Fruit fly (Drosophila melanogaster): ENCODE data around the gene Gr28b.

The Gr28b gene

dm6 chr2L:7434737-7435356 lies 27.2 kb downstream of the Gr28b start (continued):
- TF ChIP-seq ash1 (GFP tag; optimal IDR thresholded peaks at IDR 0.05): no peak
- no peak for TF ChIP-seq CG10565 (GFP tag; optimal IDR thresholded peaks at IDR 0.05)
- TF ChIP-seq ems (GFP tag; optimal IDR thresholded peaks at IDR 0.05): no peak
- peak; percentile 68 for TF ChIP-seq HLH3B (GFP tag; IDR thresholded peaks at IDR 0.05)
- TF ChIP-seq Abd-B (GFP tag; optimal IDR thresholded peaks at IDR 0.05): peak; percentile 3
- TF ChIP-seq CG2120 (GFP tag; optimal IDR thresholded peaks at IDR 0.05): peak; percentile 28
- no peak for TF ChIP-seq CG18764 (GFP tag; optimal IDR thresholded peaks at IDR 0.05)
- no peak for TF ChIP-seq CG4820 (GFP tag; optimal IDR thresholded peaks at IDR 0.05)
- no peak for TF ChIP-seq CG8944 (GFP tag; optimal IDR thresholded peaks at IDR 0.05)
- TF ChIP-seq dpn (GFP tag; optimal IDR thresholded peaks at IDR 0.05): peak in 1 of 2 experiments; percentile 48
- TF ChIP-seq MBD-R2 (GFP tag; IDR thresholded peaks at IDR 0.05): no peak; the same call in 1 of the 2 replicates
- no peak for TF ChIP-seq klu (GFP tag; IDR thresholded peaks at IDR 0.05)
- no peak for TF ChIP-seq ase (GFP tag; IDR thresholded peaks at IDR 0.05)
- TF ChIP-seq CG9215 (GFP tag; IDR thresholded peaks at IDR 0.05): peak; percentile 29; the same call in 1 of the 2 replicates
- peak; percentile 56; the same call in 1 of the 2 replicates for TF ChIP-seq CG14441 (GFP tag; IDR thresholded peaks at IDR 0.05)
- TF ChIP-seq Oli (tag; optimal IDR thresholded peaks at IDR 0.05): no peak
- TF ChIP-seq ato (GFP tag; IDR thresholded peaks at IDR 0.05; ENCODE audit: partially characterized antibody): no peak
- TF ChIP-seq aop (GFP tag; IDR thresholded peaks at IDR 0.05): no peak
- TF ChIP-seq CG4707 (GFP tag; optimal IDR thresholded peaks at IDR 0.05): no peak
- no peak for TF ChIP-seq CG10654 (GFP tag; optimal IDR thresholded peaks at IDR 0.05)
- TF ChIP-seq D (optimal IDR thresholded peaks at IDR 0.05): no peak
- no peak for TF ChIP-seq D (GFP tag; optimal IDR thresholded peaks at IDR 0.05)
- no peak for TF ChIP-seq hb (GFP tag; IDR thresholded peaks at IDR 0.05; ENCODE audit: partially characterized antibody)
- no peak; the same call in 1 of the 2 replicates for TF ChIP-seq CG6689 (GFP tag; IDR thresholded peaks at IDR 0.05)
- TF ChIP-seq CG34224 (GFP tag; IDR thresholded peaks at IDR 0.05; ENCODE audit: partially characterized antibody): no peak
- TF ChIP-seq Mes4 (GFP tag; optimal IDR thresholded peaks at IDR 0.05): no peak
- TF ChIP-seq Hr39 (optimal IDR thresholded peaks at IDR 0.05): no peak
- TF ChIP-seq Sox102F (GFP tag; optimal IDR thresholded peaks at IDR 0.05): peak; percentile 28
- no peak for TF ChIP-seq CG2129 (GFP tag; IDR thresholded peaks at IDR 0.05; ENCODE audit: partially characterized antibody)
- TF ChIP-seq CG7372 (GFP tag; IDR thresholded peaks at IDR 0.05): peak; percentile 55; the same call in 1 of the 2 replicates
- TF ChIP-seq chn (GFP tag; optimal IDR thresholded peaks at IDR 0.05): no peak
- no peak for TF ChIP-seq slou (GFP tag; optimal IDR thresholded peaks at IDR 0.05)
- TF ChIP-seq CG13624 (GFP tag; optimal IDR thresholded peaks at IDR 0.05): no peak
- TF ChIP-seq Camta (GFP tag; optimal IDR thresholded peaks at IDR 0.05): no peak
- no peak for TF ChIP-seq trem (tag; optimal IDR thresholded peaks at IDR 0.05)
- no peak for TF ChIP-seq dan (GFP tag; IDR thresholded peaks at IDR 0.05)
- peak; percentile 77 for TF ChIP-seq CG11695 (GFP tag; IDR thresholded peaks at IDR 0.05)
- TF ChIP-seq Sry-β (GFP tag; optimal IDR thresholded peaks at IDR 0.05): no peak
- no peak for TF ChIP-seq kay (GFP tag; optimal IDR thresholded peaks at IDR 0.05)
- TF ChIP-seq cg (GFP tag; optimal IDR thresholded peaks at IDR 0.05): no peak
- TF ChIP-seq CG14050 (GFP tag; IDR thresholded peaks at IDR 0.05): no peak
- no peak for TF ChIP-seq rib (GFP tag; IDR thresholded peaks at IDR 0.05)
- TF ChIP-seq Six4 (GFP tag; optimal IDR thresholded peaks at IDR 0.05): no peak
- TF ChIP-seq CrebB (tag; optimal IDR thresholded peaks at IDR 0.05): peak; percentile 29
- peak; percentile 78 for TF ChIP-seq vvl (GFP tag; IDR thresholded peaks at IDR 0.05)
- no peak for TF ChIP-seq nerfin-1 (tag; optimal IDR thresholded peaks at IDR 0.05)
- TF ChIP-seq CG9797 (GFP tag; optimal IDR thresholded peaks at IDR 0.05): no peak
- peak; percentile 30; the same call in 1 of the 2 replicates for TF ChIP-seq Xrp1 (GFP tag; IDR thresholded peaks at IDR 0.05)
- no peak for TF ChIP-seq h (optimal IDR thresholded peaks at IDR 0.05)
- TF ChIP-seq usp (GFP tag; optimal IDR thresholded peaks at IDR 0.05): no peak
- TF ChIP-seq nmo (GFP tag; optimal IDR thresholded peaks at IDR 0.05): no peak
- TF ChIP-seq CG4282 (GFP tag; optimal IDR thresholded peaks at IDR 0.05): no peak
